Worm (Caenorhabditis elegans) whole organism, late embryonic: ENCODE results near the gene srxa-6.

Experiments
- ama-1 ChIP-seq: fragments of 150-350 bp; optimal IDR thresholded peaks from 2 replicates; lab custom pipeline; 2014
- ceh-14 ChIP-seq: sonication (generic microtip); optimal IDR thresholded peaks from 2 replicates; lab custom pipeline; 2016; ENCODE audit warnings: missing genotype, missing genetic modification characterization, missing compliant biosample characterization

ce11 chrV:20782188-20782587 lies 47.4 kb downstream of the srxa-6 start:
- no peak for TF ChIP-seq ama-1 (lab: Kevin White, UChicago)
- no peak for TF ChIP-seq ceh-14
